Worm (Caenorhabditis elegans): Measurements from ENCODE around the gene cav-1.

cav-1 gene

ce11 chrIV:9801418-9801817, 29.1 kb downstream of the cav-1 start:
- TF ChIP-seq aly-1 (tag; optimal IDR thresholded peaks at IDR 0.05) (no peak), tbx-11 (GFP tag; IDR thresholded peaks at IDR 0.05) (no peak), scrt-1 (GFP tag; IDR thresholded peaks at IDR 0.05) (no peak), B0310.2 (tag; optimal IDR thresholded peaks at IDR 0.05) (no peak), hmbx-1 (tag; optimal IDR thresholded peaks at IDR 0.05) (no peak), ceh-13 (GFP tag; optimal IDR thresholded peaks at IDR 0.05) (no peak), pes-1 (GFP tag; IDR thresholded peaks at IDR 0.05) (no peak), F13C5.2 (tag; optimal IDR thresholded peaks at IDR 0.05) (no peak), ceh-36 (tag; optimal IDR thresholded peaks at IDR 0.05) (no peak), ama-1 (optimal IDR thresholded peaks at IDR 0.05) (no peak), flt-1 (GFP tag; IDR thresholded peaks at IDR 0.05) (no peak), hmg-4 (GFP tag; optimal IDR thresholded peaks at IDR 0.05) (no peak), sea-1 (GFP tag; conservative IDR thresholded peaks at IDR 0.05) (no peak), tra-4 (tag; optimal IDR thresholded peaks at IDR 0.05) (no peak), tbx-37 (GFP tag; conservative IDR thresholded peaks at IDR 0.05) (no peak), ets-7 (tag; optimal IDR thresholded peaks at IDR 0.05) (no peak), hnd-1 (tag; optimal IDR thresholded peaks at IDR 0.05) (no peak)

DNA sequence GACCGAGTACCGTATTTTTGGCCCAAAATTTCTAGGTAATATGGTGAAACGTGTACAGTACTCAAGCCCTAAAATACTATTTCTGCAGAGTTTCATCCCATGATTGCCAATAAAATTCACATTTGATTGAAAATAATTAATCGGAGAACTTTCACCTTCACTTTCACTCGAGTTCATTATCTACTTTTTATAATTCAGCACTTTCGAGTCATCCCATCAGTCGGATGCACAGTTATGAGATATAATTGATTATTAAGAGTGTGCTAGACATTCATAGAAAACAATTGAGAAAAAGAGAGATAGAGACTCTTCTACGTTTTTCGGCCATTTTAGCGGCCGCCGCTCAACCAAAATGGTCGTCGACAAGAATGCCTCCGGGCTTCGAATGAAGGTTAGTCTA, 30.4 kb downstream of the cav-1 start, which contains the start of gene fat-3:
TSS of gene fat-3 (plus strand) at position 313 of the 400 bp plus-strand sequence.
- TF ChIP-seq ceh-36 (tag; optimal IDR thresholded peaks at IDR 0.05) (no peak), tra-4 (tag; optimal IDR thresholded peaks at IDR 0.05) (no peak), ama-1 (optimal IDR thresholded peaks at IDR 0.05) (no peak), F13C5.2 (tag; optimal IDR thresholded peaks at IDR 0.05) (no peak), B0310.2 (tag; optimal IDR thresholded peaks at IDR 0.05) (no peak), hmg-4 (GFP tag; optimal IDR thresholded peaks at IDR 0.05) (no peak), pes-1 (GFP tag; IDR thresholded peaks at IDR 0.05) (no peak), hmbx-1 (tag; optimal IDR thresholded peaks at IDR 0.05) (no peak), tbx-11 (GFP tag; IDR thresholded peaks at IDR 0.05) (no peak), sea-1 (GFP tag; conservative IDR thresholded peaks at IDR 0.05) (no peak), ets-7 (tag; optimal IDR thresholded peaks at IDR 0.05) (no peak)

DNA sequence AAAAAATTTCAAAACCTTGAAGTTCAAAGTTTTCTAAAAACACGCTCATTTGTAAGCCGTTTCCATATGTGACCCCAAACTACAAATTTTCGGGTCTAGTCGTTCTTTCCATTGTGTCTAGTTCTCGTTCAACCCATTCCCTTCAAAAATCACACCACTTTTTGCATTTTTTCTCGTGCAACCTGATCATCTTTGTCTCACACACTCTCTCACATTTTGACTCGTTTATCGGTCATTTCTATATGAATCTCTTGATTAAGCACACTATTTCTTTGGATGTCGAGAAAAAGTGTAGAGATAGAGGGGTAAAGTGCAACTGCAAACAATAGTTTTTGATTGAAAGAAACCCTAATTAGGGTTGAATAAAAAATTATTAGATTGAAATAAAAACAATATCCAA, 31.2 kb downstream of the cav-1 start:
- TF ChIP-seq tra-4 (tag; optimal IDR thresholded peaks at IDR 0.05), result no peak
- TF ChIP-seq tbx-37 (GFP tag; conservative IDR thresholded peaks at IDR 0.05), result no peak
- TF ChIP-seq sea-1 (GFP tag; conservative IDR thresholded peaks at IDR 0.05), result no peak
- TF ChIP-seq ceh-13 (GFP tag; optimal IDR thresholded peaks at IDR 0.05), result no peak
- TF ChIP-seq F13C5.2 (tag; optimal IDR thresholded peaks at IDR 0.05), result no peak
- no peak for TF ChIP-seq tbx-11 (GFP tag; IDR thresholded peaks at IDR 0.05)
- TF ChIP-seq hmbx-1 (tag; optimal IDR thresholded peaks at IDR 0.05), result no peak

- TF ChIP-seq ama-1 (optimal IDR thresholded peaks at IDR 0.05) (no peak), scrt-1 (GFP tag; IDR thresholded peaks at IDR 0.05) (no peak), hnd-1 (tag; optimal IDR thresholded peaks at IDR 0.05) (no peak), tbx-37 (GFP tag; conservative IDR thresholded peaks at IDR 0.05) (no peak), aly-1 (tag; optimal IDR thresholded peaks at IDR 0.05) (no peak), hmbx-1 (tag; optimal IDR thresholded peaks at IDR 0.05) (no peak), ets-7 (tag; optimal IDR thresholded peaks at IDR 0.05) (no peak)
Observed at ce11 chrIV:9810633-9811032, 38.3 kb downstream of the cav-1 start, which contains the start of gene dct-15. TSS of gene dct-15 (minus strand) at chrIV:9810733.

ce11 chrIV:9811487-9811886, 39.2 kb downstream of the cav-1 start:
- no peak for TF ChIP-seq pes-1 (GFP tag; IDR thresholded peaks at IDR 0.05)
- TF ChIP-seq tra-4 (tag; optimal IDR thresholded peaks at IDR 0.05), result no peak
- no peak for TF ChIP-seq aly-1 (tag; optimal IDR thresholded peaks at IDR 0.05)
- no peak for TF ChIP-seq ceh-13 (GFP tag; optimal IDR thresholded peaks at IDR 0.05)
- no peak for TF ChIP-seq ama-1 (optimal IDR thresholded peaks at IDR 0.05)
- no peak for TF ChIP-seq tbx-37 (GFP tag; conservative IDR thresholded peaks at IDR 0.05)
- no peak for TF ChIP-seq ets-7 (tag; optimal IDR thresholded peaks at IDR 0.05)
- no peak for TF ChIP-seq hmbx-1 (tag; optimal IDR thresholded peaks at IDR 0.05)
- no peak for TF ChIP-seq hnd-1 (tag; optimal IDR thresholded peaks at IDR 0.05)
- TF ChIP-seq hmg-4 (GFP tag; optimal IDR thresholded peaks at IDR 0.05), result no peak
- TF ChIP-seq sea-1 (GFP tag; conservative IDR thresholded peaks at IDR 0.05), result no peak
- no peak for TF ChIP-seq B0310.2 (tag; optimal IDR thresholded peaks at IDR 0.05)
- no peak for TF ChIP-seq ceh-36 (tag; optimal IDR thresholded peaks at IDR 0.05)
- no peak for TF ChIP-seq flt-1 (GFP tag; IDR thresholded peaks at IDR 0.05)

ce11 chrIV:9815432-9815831, 43.1 kb downstream of the cav-1 start, which contains the start of gene egl-20:
TSS of gene egl-20 (minus strand) at chrIV:9815532.
- no peak for TF ChIP-seq hmbx-1 (tag; optimal IDR thresholded peaks at IDR 0.05)
- no peak for TF ChIP-seq ceh-13 (GFP tag; optimal IDR thresholded peaks at IDR 0.05)
- no peak for TF ChIP-seq scrt-1 (GFP tag; IDR thresholded peaks at IDR 0.05)
- TF ChIP-seq tbx-11 (GFP tag; IDR thresholded peaks at IDR 0.05), result no peak
- no peak for TF ChIP-seq tbx-37 (GFP tag; conservative IDR thresholded peaks at IDR 0.05)

DNA sequence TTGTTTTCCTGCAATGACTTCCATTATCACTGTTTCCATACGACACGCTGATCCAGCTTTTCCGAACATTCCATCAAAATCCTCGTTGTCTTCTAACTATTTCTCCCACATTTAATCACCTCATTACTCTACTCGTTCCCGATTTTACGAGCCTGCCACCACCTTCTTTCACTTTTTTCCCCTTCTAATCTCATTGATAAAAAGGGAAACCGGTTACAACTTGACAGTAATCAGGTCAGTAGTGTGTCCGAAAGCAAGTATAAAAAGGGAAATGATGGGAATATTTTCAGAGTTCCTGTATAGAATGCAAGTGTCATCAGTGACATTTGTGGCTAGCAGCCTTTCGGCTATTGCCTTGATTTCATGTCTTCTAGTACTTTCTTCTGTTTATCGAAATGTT, 49.3 kb downstream of the cav-1 start, which contains the start of gene col-123:
TSS of gene col-123 (plus strand) at position 301 of the 400 bp plus-strand sequence.
- TF ChIP-seq hnd-1 (tag; optimal IDR thresholded peaks at IDR 0.05), result no peak
- TF ChIP-seq tra-4 (tag; optimal IDR thresholded peaks at IDR 0.05), result no peak
- TF ChIP-seq aly-1 (tag; optimal IDR thresholded peaks at IDR 0.05), result no peak
- TF ChIP-seq flt-1 (GFP tag; IDR thresholded peaks at IDR 0.05), result no peak
- no peak for TF ChIP-seq ceh-36 (tag; optimal IDR thresholded peaks at IDR 0.05)
- TF ChIP-seq scrt-1 (GFP tag; IDR thresholded peaks at IDR 0.05), result no peak
- no peak for TF ChIP-seq tbx-37 (GFP tag; conservative IDR thresholded peaks at IDR 0.05)
- TF ChIP-seq sea-1 (GFP tag; conservative IDR thresholded peaks at IDR 0.05), result no peak
- no peak for TF ChIP-seq F13C5.2 (tag; optimal IDR thresholded peaks at IDR 0.05)
- TF ChIP-seq tbx-11 (GFP tag; IDR thresholded peaks at IDR 0.05), result no peak
- TF ChIP-seq pes-1 (GFP tag; IDR thresholded peaks at IDR 0.05), result no peak
- no peak for TF ChIP-seq B0310.2 (tag; optimal IDR thresholded peaks at IDR 0.05)
- TF ChIP-seq hmg-4 (GFP tag; optimal IDR thresholded peaks at IDR 0.05), result no peak
- TF ChIP-seq hmbx-1 (tag; optimal IDR thresholded peaks at IDR 0.05), result no peak
- no peak for TF ChIP-seq ets-7 (tag; optimal IDR thresholded peaks at IDR 0.05)
- TF ChIP-seq ama-1 (optimal IDR thresholded peaks at IDR 0.05), result no peak

DNA sequence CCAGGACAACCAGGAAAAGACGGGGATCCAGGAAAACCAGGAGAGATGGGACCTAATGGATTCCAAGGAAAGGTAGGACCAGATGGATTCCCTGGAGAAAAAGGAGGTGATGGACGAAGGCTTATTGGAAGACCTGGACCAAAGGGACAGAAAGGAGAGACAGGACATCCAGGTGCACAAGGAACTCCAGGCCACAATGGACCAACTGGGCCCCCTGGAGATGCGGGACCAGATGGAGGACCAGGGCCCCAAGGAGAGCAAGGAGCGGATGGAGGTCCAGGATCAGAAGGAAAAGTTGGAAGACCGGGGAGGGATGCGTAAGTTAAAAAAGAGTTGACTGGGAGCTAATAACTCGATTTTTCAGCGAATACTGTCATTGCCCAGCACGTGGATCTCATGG, 50.3 kb downstream of the cav-1 start:
- TF ChIP-seq flt-1 (GFP tag; IDR thresholded peaks at IDR 0.05) (no peak), ama-1 (optimal IDR thresholded peaks at IDR 0.05) (no peak), tbx-37 (GFP tag; conservative IDR thresholded peaks at IDR 0.05) (no peak), tbx-11 (GFP tag; IDR thresholded peaks at IDR 0.05) (no peak), B0310.2 (tag; optimal IDR thresholded peaks at IDR 0.05) (no peak), hmbx-1 (tag; optimal IDR thresholded peaks at IDR 0.05) (no peak), ceh-36 (tag; optimal IDR thresholded peaks at IDR 0.05) (no peak), scrt-1 (GFP tag; IDR thresholded peaks at IDR 0.05) (no peak), ets-7 (tag; optimal IDR thresholded peaks at IDR 0.05) (no peak), F13C5.2 (tag; optimal IDR thresholded peaks at IDR 0.05) (no peak), hmg-4 (GFP tag; optimal IDR thresholded peaks at IDR 0.05) (no peak), aly-1 (tag; optimal IDR thresholded peaks at IDR 0.05) (no peak), sea-1 (GFP tag; conservative IDR thresholded peaks at IDR 0.05) (no peak), pes-1 (GFP tag; IDR thresholded peaks at IDR 0.05) (no peak), tra-4 (tag; optimal IDR thresholded peaks at IDR 0.05) (no peak)
